Fruit fly (Drosophila melanogaster) whole organism, embryonic: Measurements from ENCODE around the gene Ykt6.

Source experiments
- Ada2b ChIP-seq: fragments of 200-800 bp; sonication (Bioruptor generic); IDR thresholded peaks from 2 replicates; pipeline ENCODE4 v1.3.6; 2022; ENCODE audit warnings: missing biosample characterization, missing genetic modification characterization
- Asciz ChIP-seq: fragments of 200-800 bp; sonication (Bioruptor generic); optimal IDR thresholded peaks from 2 replicates; lab custom pipeline; 2017; ENCODE audit warnings: missing biosample characterization, mild to moderate bottlenecking, missing genetic modification characterization, missing genetic modification reagents
- Atf-2 ChIP-seq: fragments of 200-800 bp; sonication (Bioruptor generic); optimal IDR thresholded peaks from 2 replicates; lab custom pipeline; 2016; ENCODE audit warnings: missing biosample characterization, missing genetic modification characterization
- CG10267 ChIP-seq: fragments of 200-800 bp; sonication (Bioruptor generic); optimal IDR thresholded peaks from 2 replicates; lab custom pipeline; 2018; ENCODE audit warnings: missing biosample characterization, mild to moderate bottlenecking, missing genetic modification characterization, moderate library complexity
- CG11247 ChIP-seq: fragments of 200-800 bp; sonication (Bioruptor generic); IDR thresholded peaks from 2 replicates; pipeline ENCODE4 v1.3.6; 2022; ENCODE audit warnings: missing biosample characterization, missing genetic modification characterization
- CG12104 ChIP-seq: fragments of 200-800 bp; sonication (Bioruptor generic); optimal IDR thresholded peaks from 3 replicates; lab custom pipeline; 2016; ENCODE audit warnings: missing biosample characterization, missing genetic modification characterization
- CG12659 ChIP-seq: fragments of 200-800 bp; sonication (Bioruptor generic); optimal IDR thresholded peaks from 3 replicates; lab custom pipeline; 2017; ENCODE audit warnings: mild to moderate bottlenecking, missing biosample characterization, missing genetic modification reagents, missing genetic modification characterization
- CG13894 ChIP-seq: fragments of 200-800 bp; sonication (Bioruptor generic); optimal IDR thresholded peaks from 3 replicates; lab custom pipeline; 2018; ENCODE audit warnings: missing biosample characterization, mild to moderate bottlenecking, missing genetic modification characterization, moderate library complexity
- CG14014 ChIP-seq: fragments of 200-800 bp; sonication (Bioruptor generic); IDR thresholded peaks from 2 replicates; pipeline ENCODE4 v1.3.6; 2022; ENCODE audit warnings: missing biosample characterization, missing genetic modification characterization
- CG14050 ChIP-seq: fragments of 200-800 bp; sonication (Bioruptor generic); IDR thresholded peaks from 3 replicates; pipeline ENCODE4 v1.3.6; 2022; ENCODE audit warnings: missing biosample characterization, missing genetic modification characterization
- CG14710 ChIP-seq: fragments of 200-800 bp; sonication (Bioruptor generic); optimal IDR thresholded peaks from 3 replicates; lab custom pipeline; 2019; ENCODE audit warnings: missing biosample characterization, mild to moderate bottlenecking, missing genetic modification characterization, moderate library complexity
- CG14860 ChIP-seq: fragments of 200-800 bp; sonication (Bioruptor generic); IDR thresholded peaks from 3 replicates; pipeline ENCODE4 v1.3.6; 2022; ENCODE audit warnings: missing biosample characterization, missing genetic modification characterization; ENCODE audit not compliant: partially characterized antibody
- CG15073 ChIP-seq: fragments of 200-800 bp; sonication (Bioruptor generic); optimal IDR thresholded peaks from 2 replicates; lab custom pipeline; 2016; ENCODE audit warnings: missing biosample characterization, missing genetic modification characterization
- CG1647 ChIP-seq: fragments of 200-800 bp; sonication (Bioruptor generic); optimal IDR thresholded peaks from 3 replicates; lab custom pipeline; 2016; ENCODE audit warnings: missing biosample characterization, missing genetic modification characterization
- CG1792 ChIP-seq: fragments of 200-800 bp; sonication (Bioruptor generic); optimal IDR thresholded peaks from 2 replicates; lab custom pipeline; 2016; ENCODE audit warnings: missing biosample characterization, missing genetic modification characterization
- CG18619 ChIP-seq: fragments of 200-800 bp; sonication (Bioruptor generic); optimal IDR thresholded peaks from 3 replicates; lab custom pipeline; 2017; ENCODE audit warnings: missing biosample characterization, mild to moderate bottlenecking, missing genetic modification characterization
- CG18764 ChIP-seq: fragments of 200-800 bp; sonication (Bioruptor generic); optimal IDR thresholded peaks from 3 replicates; lab custom pipeline; 2016; ENCODE audit warnings: missing biosample characterization, missing genetic modification characterization
- CG2712 ChIP-seq: fragments of 200-800 bp; optimal IDR thresholded peaks from 3 replicates; lab custom pipeline; 2019; ENCODE audit warnings: missing biosample characterization, mild to moderate bottlenecking, missing genetic modification characterization, moderate library complexity
- CG3065 ChIP-seq: fragments of 200-800 bp; sonication (Bioruptor generic); optimal IDR thresholded peaks from 2 replicates; lab custom pipeline; 2016; ENCODE audit warnings: missing biosample characterization, missing genetic modification characterization
- CG33213 ChIP-seq: fragments of 200-800 bp; sonication (Bioruptor generic); optimal IDR thresholded peaks from 3 replicates; lab custom pipeline; 2016; ENCODE audit warnings: missing biosample characterization, missing genetic modification characterization
- CG42726 ChIP-seq: fragments of 200-800 bp; sonication (Bioruptor generic); IDR thresholded peaks from 2 replicates; pipeline ENCODE4 v1.3.6; 2022; ENCODE audit warnings: missing biosample characterization, missing genetic modification characterization; ENCODE audit not compliant: partially characterized antibody
- CG7357 ChIP-seq: fragments of 200-800 bp; sonication (Bioruptor generic); IDR thresholded peaks from 3 replicates; pipeline ENCODE4 v1.3.6; 2022; ENCODE audit warnings: missing biosample characterization, missing genetic modification characterization
- CG7987 ChIP-seq: fragments of 200-800 bp; sonication (Bioruptor generic); optimal IDR thresholded peaks from 2 replicates; lab custom pipeline; 2018; ENCODE audit warnings: missing biosample characterization, mild to moderate bottlenecking, missing genetic modification characterization, moderate library complexity
- CG8765 ChIP-seq: fragments of 200-800 bp; sonication (Bioruptor generic); IDR thresholded peaks from 2 replicates; pipeline ENCODE4 v1.3.6; 2022; ENCODE audit warnings: missing biosample characterization, missing genetic modification characterization
- CG9797 ChIP-seq: fragments of 200-800 bp; sonication (Bioruptor generic); optimal IDR thresholded peaks from 3 replicates; lab custom pipeline; 2018; ENCODE audit warnings: missing biosample characterization, mild to moderate bottlenecking, missing genetic modification characterization
- CG9932 ChIP-seq: fragments of 200-800 bp; sonication (Bioruptor generic); IDR thresholded peaks from 2 replicates; pipeline ENCODE4 v1.3.6; 2022; ENCODE audit warnings: missing biosample characterization, missing genetic modification characterization
- D19A ChIP-seq: fragments of 200-800 bp; optimal IDR thresholded peaks from 3 replicates; lab custom pipeline; 2019; ENCODE audit warnings: missing biosample characterization, mild to moderate bottlenecking, missing genetic modification characterization, moderate library complexity
- Dbx ChIP-seq: fragments of 200-800 bp; sonication (Bioruptor generic); IDR thresholded peaks from 3 replicates; pipeline ENCODE4 v1.3.6; 2022; ENCODE audit warnings: missing biosample characterization, missing genetic modification characterization
- Eip74EF ChIP-seq, 2 experiments: fragments of 200-800 bp in 1 of 2; fragments of >200 bp in 1 of 2; sonication (Bioruptor generic) in 1 of 2; optimal IDR thresholded peaks; 2 replicates each; lab custom pipeline; 2017 to 2019; ENCODE audit warnings: missing biosample characterization in 2 of 2, missing genetic modification characterization in 2 of 2, mild to moderate bottlenecking in 1 of 2, moderate library complexity in 1 of 2
- Hr51 ChIP-seq, 2 experiments: fragments of 200-800 bp; sonication (Bioruptor generic); optimal IDR thresholded peaks; 2 replicates in 1 of 2; 3 replicates in 1 of 2; lab custom pipeline; 2016 to 2018; ENCODE audit warnings: missing biosample characterization in 2 of 2, missing genetic modification characterization in 2 of 2, mild to moderate bottlenecking in 1 of 2, moderate library complexity in 1 of 2
- Myb ChIP-seq: fragments of 200-800 bp; sonication (Bioruptor generic); optimal IDR thresholded peaks from 2 replicates; lab custom pipeline; 2016; ENCODE audit warnings: missing biosample characterization, missing genetic modification characterization
- Nf-YB ChIP-seq: fragments of 200-800 bp; sonication (Bioruptor generic); optimal IDR thresholded peaks from 3 replicates; lab custom pipeline; 2019; ENCODE audit warnings: missing biosample characterization, mild to moderate bottlenecking, missing genetic modification characterization, moderate library complexity
- Six4 ChIP-seq: fragments of 200-800 bp; sonication (Bioruptor generic); optimal IDR thresholded peaks from 2 replicates; lab custom pipeline; 2016; ENCODE audit warnings: missing biosample characterization, missing genetic modification characterization
- abd-A ChIP-seq: fragments of 200-800 bp; sonication (Bioruptor generic); optimal IDR thresholded peaks from 3 replicates; lab custom pipeline; 2019; ENCODE audit warnings: missing biosample characterization, mild to moderate bottlenecking, missing genetic modification characterization, moderate library complexity
- ara ChIP-seq: fragments of 200-800 bp; sonication (Bioruptor generic); IDR thresholded peaks from 2 replicates; pipeline ENCODE4 v1.3.6; 2022; ENCODE audit warnings: missing biosample characterization, missing genetic modification characterization
- ase ChIP-seq: fragments of 200-800 bp; sonication (Bioruptor generic); IDR thresholded peaks from 3 replicates; pipeline ENCODE4 v1.3.6; 2022; ENCODE audit warnings: missing biosample characterization, missing genetic modification characterization
- bbx ChIP-seq: fragments of 200-800 bp; sonication (Bioruptor generic); IDR thresholded peaks from 2 replicates; pipeline ENCODE4 v1.3.6; 2022; ENCODE audit warnings: missing biosample characterization, missing genetic modification characterization; ENCODE audit not compliant: partially characterized antibody
- btn ChIP-seq: fragments of 200-800 bp; sonication (Bioruptor generic); optimal IDR thresholded peaks from 2 replicates; lab custom pipeline; 2016; ENCODE audit warnings: missing biosample characterization, missing genetic modification characterization
- danr ChIP-seq: fragments of 200-800 bp; sonication (Bioruptor generic); IDR thresholded peaks from 2 replicates; pipeline ENCODE4 v1.3.6; 2022; ENCODE audit warnings: missing biosample characterization, missing genetic modification characterization
- dm ChIP-seq: fragments of 200-800 bp; sonication (Bioruptor generic); optimal IDR thresholded peaks from 3 replicates; lab custom pipeline; 2016; ENCODE audit warnings: missing biosample characterization, missing genetic modification characterization
- esg ChIP-seq: fragments of 200-800 bp; sonication (Bioruptor generic); conservative IDR thresholded peaks from 2 replicates; pipeline ENCODE4 v1.3.6; 2022; ENCODE audit warnings: missing biosample characterization, missing genetic modification characterization
- jing ChIP-seq: fragments of 200-800 bp; sonication (Bioruptor generic); optimal IDR thresholded peaks from 2 replicates; lab custom pipeline; 2018; ENCODE audit warnings: missing biosample characterization, mild to moderate bottlenecking, missing genetic modification characterization
- mam ChIP-seq: fragments of 200-800 bp; sonication (Bioruptor generic); optimal IDR thresholded peaks from 3 replicates; lab custom pipeline; 2016; ENCODE audit warnings: missing biosample characterization, missing genetic modification characterization
- peb ChIP-seq: fragments of 200-800 bp; sonication (Bioruptor generic); IDR thresholded peaks from 2 replicates; pipeline ENCODE4 v1.3.6; 2022; ENCODE audit warnings: missing biosample characterization, missing genetic modification characterization
- pita ChIP-seq: fragments of 200-800 bp; sonication (Bioruptor generic); optimal IDR thresholded peaks from 2 replicates; lab custom pipeline; 2017; ENCODE audit warnings: missing biosample characterization, mild to moderate bottlenecking, missing genetic modification characterization
- pzg ChIP-seq: fragments of 200-800 bp; sonication (Bioruptor generic); optimal IDR thresholded peaks from 3 replicates; lab custom pipeline; 2018; ENCODE audit warnings: missing biosample characterization, mild to moderate bottlenecking, missing genetic modification characterization, moderate library complexity
- salm ChIP-seq: fragments of 200-800 bp; sonication (Bioruptor generic); optimal IDR thresholded peaks from 2 replicates; lab custom pipeline; 2018; ENCODE audit warnings: missing biosample characterization, mild to moderate bottlenecking, missing genetic modification characterization
- sens ChIP-seq: fragments of 200-800 bp; sonication (Bioruptor generic); peaks from one replicate; lab custom pipeline; 2016; ENCODE audit warnings: missing biosample characterization, missing genetic modification characterization
- slp2 ChIP-seq: fragments of 200-800 bp; sonication (Bioruptor generic); optimal IDR thresholded peaks from 2 replicates; lab custom pipeline; 2016; ENCODE audit warnings: missing biosample characterization, missing genetic modification characterization
- tna ChIP-seq: fragments of 200-800 bp; sonication (Bioruptor generic); IDR thresholded peaks from 2 replicates; pipeline ENCODE4 v1.3.6; 2022; ENCODE audit warnings: missing biosample characterization, missing genetic modification characterization; ENCODE audit not compliant: partially characterized antibody

The Ykt6 gene

DNA sequence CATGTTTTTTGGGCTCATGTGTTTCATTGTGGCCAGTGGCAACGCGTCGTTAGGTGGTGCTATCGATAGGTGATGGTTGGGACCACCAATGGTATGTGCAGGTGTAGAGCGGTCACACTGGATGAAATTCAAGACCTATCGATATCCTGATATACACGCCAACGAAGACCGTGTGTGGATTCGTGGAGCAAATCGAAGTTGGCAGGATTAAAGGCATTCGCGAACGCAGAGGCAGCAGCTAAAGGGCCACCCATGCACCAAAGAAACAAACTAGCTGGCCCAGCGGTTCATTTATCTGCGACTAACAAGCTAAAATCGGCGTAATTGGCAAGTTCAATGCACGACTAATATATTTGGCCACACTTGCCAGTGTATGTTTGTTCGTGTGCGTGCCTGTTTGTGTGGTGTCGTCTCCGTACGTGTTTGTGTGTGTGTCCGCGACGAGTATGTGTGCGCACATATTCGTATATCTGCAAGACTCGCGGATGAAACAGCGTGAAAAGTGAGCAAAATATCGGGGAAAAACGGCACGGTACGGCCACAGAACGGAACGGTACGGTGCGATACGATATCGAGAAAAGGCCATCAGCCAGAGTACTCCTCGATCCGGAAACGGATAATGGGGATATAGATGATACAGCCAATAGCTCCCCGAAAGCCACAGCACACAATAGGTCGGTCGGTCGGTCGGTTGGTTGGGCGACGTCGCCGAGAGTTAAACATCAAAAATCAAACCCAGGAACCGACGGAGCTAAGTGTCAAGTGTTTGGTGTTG, 15.8 kb downstream of the Ykt6 start, which contains the start of gene Ubr3 (continued):
- TF ChIP-seq Myb: peak; percentile 26
- TF ChIP-seq CG7357 (GFP tag; lab: Robert Waterston, UW): peak; percentile 89
- no peak for TF ChIP-seq abd-A
- TF ChIP-seq ase (GFP tag; lab: Robert Waterston, UW): no peak
- peak; percentile 3 for TF ChIP-seq slp2
- no peak for TF ChIP-seq btn (GFP tag; lab: Kevin White, UChicago)
- TF ChIP-seq CG15073 (GFP tag; lab: Kevin White, UChicago): no peak
- peak; percentile 77 for TF ChIP-seq dm (GFP tag; lab: Kevin White, UChicago)
- TF ChIP-seq CG1647 (GFP tag; lab: Kevin White, UChicago): no peak
- peak; percentile 64 for TF ChIP-seq bbx
- peak; percentile 87 for TF ChIP-seq pzg (GFP tag; lab: Kevin White, UChicago)
- TF ChIP-seq Hr51 (GFP tag; optimal IDR thresholded peaks at IDR 0.05; lab: Kevin White, UChicago): no peak
- no peak for TF ChIP-seq CG8765 (GFP tag; lab: Robert Waterston, UW)
- TF ChIP-seq jing (GFP tag; lab: Kevin White, UChicago): no peak
- peak; percentile 4 for TF ChIP-seq mam (GFP tag; lab: Kevin White, UChicago)
- no peak for TF ChIP-seq CG11247 (GFP tag; lab: Robert Waterston, UW)
- TF ChIP-seq CG9932 (GFP tag; lab: Robert Waterston, UW): peak; percentile 44
- TF ChIP-seq peb (GFP tag; lab: Robert Waterston, UW): no peak
- TF ChIP-seq CG33213 (GFP tag; lab: Kevin White, UChicago): no peak
- TF ChIP-seq CG9797 (GFP tag; lab: Kevin White, UChicago): peak; percentile 82
- no peak for TF ChIP-seq Six4 (GFP tag; lab: Kevin White, UChicago)
- TF ChIP-seq danr: no peak
- no peak for TF ChIP-seq CG18764 (GFP tag; lab: Kevin White, UChicago)
- no peak for TF ChIP-seq CG13894
- no peak for TF ChIP-seq CG14050 (GFP tag; lab: Robert Waterston, UW)
- TF ChIP-seq Nf-YB (GFP tag; lab: Kevin White, UChicago): peak; percentile 30
- TF ChIP-seq Atf-2 (GFP tag; lab: Kevin White, UChicago): no peak
- no peak for TF ChIP-seq CG3065
- no peak for TF ChIP-seq pita (GFP tag; lab: Kevin White, UChicago)
- no peak for TF ChIP-seq Asciz (GFP tag; lab: Kevin White, UChicago)
- peak; percentile 60 for TF ChIP-seq sens (GFP tag; lab: Kevin White, UChicago)
- peak; percentile 10 for TF ChIP-seq CG2712 (tag; lab: Kevin White, UChicago)
- peak; percentile 62 for TF ChIP-seq tna (GFP tag; lab: Robert Waterston, UW)
- TF ChIP-seq CG12659: peak; percentile 69
- no peak for TF ChIP-seq CG7987 (GFP tag; lab: Kevin White, UChicago)
- TF ChIP-seq salm (tag; lab: Kevin White, UChicago): no peak
- no peak for TF ChIP-seq CG12104
- TF ChIP-seq CG10267 (tag; lab: Kevin White, UChicago): no peak
- peak; percentile 66 for TF ChIP-seq CG14860 (GFP tag; lab: Robert Waterston, UW)
- TF ChIP-seq esg: no peak
- peak; percentile 52 for TF ChIP-seq CG14710 (tag; lab: Kevin White, UChicago)
- TF ChIP-seq ara (GFP tag; lab: Robert Waterston, UW): no peak
- TF ChIP-seq CG14014: no peak
- no peak for TF ChIP-seq Ada2b (GFP tag; lab: Robert Waterston, UW)
- peak; percentile 82 for TF ChIP-seq CG42726 (GFP tag; lab: Robert Waterston, UW)
- 0 out of 3 replicates have a peak, but pooled peaks have one; percentile 29 for TF ChIP-seq Dbx (GFP tag; lab: Robert Waterston, UW)
- TF ChIP-seq CG1792 (GFP tag; lab: Kevin White, UChicago): no peak
- TF ChIP-seq D19A: no peak
- TF ChIP-seq Eip74EF (GFP tag; optimal IDR thresholded peaks at IDR 0.05; lab: Kevin White, UChicago): no peak
- TF ChIP-seq CG18619: no peak
